Worm (Caenorhabditis elegans) whole organism, early embryonic: ENCODE measurements around the gene F23G4.1.

ENCODE experiments used
- B0310.2 ChIP-seq: sonication (generic microtip); optimal IDR thresholded peaks from 2 replicates; lab custom pipeline; 2016; ENCODE audit warnings: mild to moderate bottlenecking, missing genetic modification characterization, missing compliant biosample characterization
- F13C5.2 ChIP-seq: sonication (generic microtip); optimal IDR thresholded peaks from 2 replicates; lab custom pipeline; 2017; ENCODE audit warnings: mild to moderate bottlenecking, missing genetic modification characterization, inconsistent platforms, missing compliant biosample characterization
- aly-1 ChIP-seq: sonication (generic microtip); optimal IDR thresholded peaks from 2 replicates; lab custom pipeline; 2016; ENCODE audit warnings: missing genetic modification characterization, missing compliant biosample characterization
- ama-1 ChIP-seq: fragments of 150-350 bp; optimal IDR thresholded peaks from 2 replicates; lab custom pipeline; 2014
- ceh-13 ChIP-seq: fragments of 200-800 bp; sonication (Bioruptor generic); optimal IDR thresholded peaks from 2 replicates; lab custom pipeline; 2018; ENCODE audit warnings: mild to moderate bottlenecking, missing genetic modification characterization, missing compliant biosample characterization
- ceh-36 ChIP-seq: sonication (generic microtip); optimal IDR thresholded peaks from 2 replicates; lab custom pipeline; 2016; ENCODE audit warnings: missing genetic modification characterization, inconsistent platforms, missing compliant biosample characterization
- ets-7 ChIP-seq: sonication (generic microtip); optimal IDR thresholded peaks from 2 replicates; lab custom pipeline; 2016; ENCODE audit warnings: missing genotype, missing genetic modification characterization, missing compliant biosample characterization
- flt-1 ChIP-seq: fragments of 200-800 bp; sonication (Bioruptor generic); IDR thresholded peaks from 2 replicates; pipeline ENCODE4 v1.3.6; 2022; ENCODE audit warnings: missing genetic modification characterization, missing compliant biosample characterization
- hmbx-1 ChIP-seq: sonication (generic microtip); optimal IDR thresholded peaks from 2 replicates; lab custom pipeline; 2016; ENCODE audit warnings: mild to moderate bottlenecking, missing genetic modification characterization, missing compliant biosample characterization
- hmg-4 ChIP-seq: fragments of 200-800 bp; sonication (Bioruptor generic); optimal IDR thresholded peaks from 2 replicates; lab custom pipeline; 2018; ENCODE audit warnings: mild to moderate bottlenecking, missing genetic modification characterization, missing compliant biosample characterization
- hnd-1 ChIP-seq: sonication (generic microtip); optimal IDR thresholded peaks from 2 replicates; lab custom pipeline; 2016; ENCODE audit warnings: missing genetic modification characterization, missing compliant biosample characterization
- pes-1 ChIP-seq: fragments of 200-800 bp; sonication (Bioruptor generic); IDR thresholded peaks from 2 replicates; pipeline ENCODE4 v1.3.6; 2022; ENCODE audit warnings: missing genetic modification reagents, missing genetic modification characterization, missing compliant biosample characterization
- scrt-1 ChIP-seq: fragments of 200-800 bp; sonication (Bioruptor generic); IDR thresholded peaks from 2 replicates; pipeline ENCODE4 v1.3.6; 2022; ENCODE audit warnings: missing genetic modification characterization, missing compliant biosample characterization
- sea-1 ChIP-seq: fragments of 200-800 bp; sonication (Bioruptor generic); conservative IDR thresholded peaks from 2 replicates; pipeline ENCODE4 v1.3.6; 2022; ENCODE audit warnings: missing genetic modification characterization, missing compliant biosample characterization
- tbx-11 ChIP-seq: fragments of 200-800 bp; sonication (Bioruptor generic); IDR thresholded peaks from 2 replicates; pipeline ENCODE4 v1.3.6; 2022; ENCODE audit warnings: missing genetic modification characterization, missing compliant biosample characterization
- tbx-37 ChIP-seq: fragments of 200-800 bp; sonication (Bioruptor generic); conservative IDR thresholded peaks from 2 replicates; pipeline ENCODE4 v1.3.6; 2022; ENCODE audit warnings: missing genetic modification reagents, missing genetic modification characterization, missing compliant biosample characterization
- tra-4 ChIP-seq: sonication (generic microtip); optimal IDR thresholded peaks from 2 replicates; lab custom pipeline; 2017; ENCODE audit warnings: missing genetic modification characterization, missing compliant biosample characterization

F23G4.1 gene

DNA sequence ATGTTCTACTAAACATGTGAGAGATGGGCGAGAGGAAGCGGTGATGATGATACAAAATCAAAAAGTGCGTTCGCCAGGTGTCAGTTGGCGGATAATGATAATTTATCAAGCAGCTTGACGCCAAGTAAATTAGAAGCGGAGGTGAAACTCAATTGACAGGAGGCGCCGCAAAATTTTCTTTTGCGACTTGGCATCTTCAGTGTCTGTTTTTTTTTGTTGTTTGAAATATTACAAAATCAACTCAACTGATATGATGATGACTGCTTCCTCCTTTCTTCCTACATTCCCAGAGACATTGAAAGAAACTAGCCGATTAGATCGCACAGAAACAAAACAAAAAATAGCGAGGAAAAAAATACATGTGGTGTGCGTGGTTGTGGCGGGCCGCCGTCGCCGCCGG is 27.0 kb downstream of the F23G4.1 start:
- no peak for TF ChIP-seq sea-1
- no peak for TF ChIP-seq hmbx-1 (tag; lab: Kevin White, UChicago)
- no peak for TF ChIP-seq hmg-4
- no peak for TF ChIP-seq scrt-1 (GFP tag; lab: Robert Waterston, UW)
- TF ChIP-seq aly-1, result no peak
- TF ChIP-seq B0310.2, result no peak
- TF ChIP-seq ama-1 (lab: Kevin White, UChicago), result no peak
- no peak for TF ChIP-seq ceh-13
- TF ChIP-seq pes-1 (GFP tag; lab: Robert Waterston, UW), result no peak
- no peak for TF ChIP-seq ceh-36 (tag; lab: Kevin White, UChicago)
- TF ChIP-seq hnd-1 (tag; lab: Kevin White, UChicago), result no peak
- no peak for TF ChIP-seq F13C5.2 (tag; lab: Kevin White, UChicago)
- TF ChIP-seq tra-4 (tag; lab: Kevin White, UChicago), result no peak
- TF ChIP-seq tbx-11, result no peak
- no peak for TF ChIP-seq tbx-37 (GFP tag; lab: Robert Waterston, UW)
- TF ChIP-seq ets-7 (tag; lab: Kevin White, UChicago), result no peak
- no peak for TF ChIP-seq flt-1 (GFP tag; lab: Robert Waterston, UW)

DNA sequence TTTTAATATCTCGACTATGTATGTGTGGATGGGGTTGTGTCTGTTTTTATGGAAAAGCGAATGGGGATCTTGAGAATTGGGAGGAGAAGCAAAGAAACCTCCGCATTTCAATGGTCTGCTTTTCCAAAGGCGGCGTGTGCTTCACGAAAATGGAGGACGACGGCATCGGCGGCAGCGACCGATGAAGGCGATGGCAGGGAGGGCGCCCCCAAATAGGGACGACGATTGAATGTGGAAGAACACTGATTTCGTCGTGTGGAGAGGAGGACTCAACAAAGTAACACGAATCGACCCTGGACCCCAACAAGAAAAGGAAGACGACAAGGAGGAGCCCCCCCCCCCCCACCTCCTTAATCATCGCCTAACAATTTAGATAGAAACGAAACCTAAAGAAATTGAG is 30.0 kb downstream of the F23G4.1 start:
- no peak for TF ChIP-seq tra-4 (tag; lab: Kevin White, UChicago)
- TF ChIP-seq ets-7 (tag; lab: Kevin White, UChicago), result no peak
- TF ChIP-seq aly-1, result no peak
- no peak for TF ChIP-seq F13C5.2 (tag; lab: Kevin White, UChicago)
- TF ChIP-seq scrt-1 (GFP tag; lab: Robert Waterston, UW), result no peak
- no peak for TF ChIP-seq hnd-1 (tag; lab: Kevin White, UChicago)
- TF ChIP-seq hmbx-1 (tag; lab: Kevin White, UChicago), result no peak
- no peak for TF ChIP-seq ceh-13
- TF ChIP-seq flt-1 (GFP tag; lab: Robert Waterston, UW), result no peak
- TF ChIP-seq pes-1 (GFP tag; lab: Robert Waterston, UW), result no peak
- no peak for TF ChIP-seq hmg-4
- TF ChIP-seq tbx-11, result no peak
- no peak for TF ChIP-seq ama-1 (lab: Kevin White, UChicago)
- TF ChIP-seq sea-1, result no peak
- no peak for TF ChIP-seq B0310.2
- no peak for TF ChIP-seq tbx-37 (GFP tag; lab: Robert Waterston, UW)
- no peak for TF ChIP-seq ceh-36 (tag; lab: Kevin White, UChicago)

ce11 chrX:6569624-6570023 is 33.4 kb downstream of the F23G4.1 start, which contains the start of gene dop-3:
Gene dop-3, minus strand, starts transcription at chrX:6569724.
- TF ChIP-seq F13C5.2 (tag; lab: Kevin White, UChicago), result no peak
- no peak for TF ChIP-seq hnd-1 (tag; lab: Kevin White, UChicago)
- TF ChIP-seq tbx-37 (GFP tag; lab: Robert Waterston, UW), result no peak
- TF ChIP-seq pes-1 (GFP tag; lab: Robert Waterston, UW), result no peak
- TF ChIP-seq tbx-11, result no peak
- no peak for TF ChIP-seq ets-7 (tag; lab: Kevin White, UChicago)
- TF ChIP-seq ceh-36 (tag; lab: Kevin White, UChicago), result no peak
- TF ChIP-seq aly-1, result no peak
- no peak for TF ChIP-seq hmbx-1 (tag; lab: Kevin White, UChicago)
- no peak for TF ChIP-seq flt-1 (GFP tag; lab: Robert Waterston, UW)

DNA sequence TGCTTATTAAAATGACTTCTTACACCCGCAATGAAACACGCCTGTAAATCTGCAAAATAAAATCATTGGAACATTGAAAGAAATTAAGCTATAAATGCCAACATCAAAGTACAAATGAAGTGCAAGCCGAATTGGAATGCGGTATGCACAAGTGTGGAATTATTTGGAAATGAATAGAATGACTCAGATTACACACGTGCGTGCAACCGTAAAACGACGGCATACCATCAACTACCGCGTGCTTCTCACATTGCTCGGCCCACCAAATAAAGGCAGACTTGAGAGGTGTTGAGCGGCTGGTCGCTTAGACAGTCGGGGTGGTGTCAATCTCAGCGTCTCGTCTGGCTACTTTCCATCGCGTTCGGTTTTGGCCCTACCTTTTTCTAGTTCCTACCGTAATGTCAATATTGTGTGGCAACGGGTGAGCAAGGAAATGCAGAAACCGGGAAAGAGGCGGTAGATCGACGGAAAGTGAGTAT is 40.6 kb downstream of the F23G4.1 start, which contains the start of gene aaim-1:
Gene aaim-1 (minus strand): TSS at position 51 of the 479 bp plus-strand sequence.
- TF ChIP-seq tbx-11 (no peak), flt-1 (GFP tag; lab: Robert Waterston, UW) (no peak), ceh-13 (no peak), tra-4 (tag; lab: Kevin White, UChicago) (no peak), pes-1 (GFP tag; lab: Robert Waterston, UW) (no peak), F13C5.2 (tag; lab: Kevin White, UChicago) (no peak), tbx-37 (GFP tag; lab: Robert Waterston, UW) (no peak), ama-1 (lab: Kevin White, UChicago) (no peak), hmbx-1 (tag; lab: Kevin White, UChicago) (no peak), hmg-4 (no peak), B0310.2 (no peak), hnd-1 (tag; lab: Kevin White, UChicago) (no peak), ets-7 (tag; lab: Kevin White, UChicago) (no peak), sea-1 (no peak), aly-1 (no peak), scrt-1 (GFP tag; lab: Robert Waterston, UW) (no peak), ceh-36 (tag; lab: Kevin White, UChicago) (no peak)

DNA sequence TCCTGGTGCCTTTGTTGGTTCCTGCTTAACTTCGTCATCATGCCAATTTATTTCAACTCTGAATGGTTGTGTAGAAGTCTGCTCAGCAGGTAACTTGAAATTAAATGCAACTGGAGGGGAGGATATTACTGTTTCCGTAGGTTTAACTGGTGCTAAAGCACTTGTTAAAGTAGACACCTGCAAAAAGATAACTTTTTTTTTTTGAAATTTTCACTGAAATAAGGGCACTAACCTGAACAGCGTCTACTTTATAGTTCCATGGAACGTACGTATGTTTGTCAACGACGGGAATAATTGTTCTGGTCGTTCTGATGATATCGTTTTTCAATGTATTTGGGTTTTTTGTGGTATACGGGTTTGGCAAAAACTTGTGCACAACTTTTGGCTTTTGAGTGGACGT is 42.5 kb downstream of the F23G4.1 start:
- TF ChIP-seq tra-4 (tag; lab: Kevin White, UChicago) (no peak), ama-1 (lab: Kevin White, UChicago) (no peak), F13C5.2 (tag; lab: Kevin White, UChicago) (no peak), pes-1 (GFP tag; lab: Robert Waterston, UW) (no peak), B0310.2 (no peak), sea-1 (no peak), hmbx-1 (tag; lab: Kevin White, UChicago) (no peak), hnd-1 (tag; lab: Kevin White, UChicago) (no peak), ceh-13 (no peak), aly-1 (no peak)

ce11 chrX:6553634-6554033 is 49.4 kb downstream of the F23G4.1 start:
- no peak for TF ChIP-seq ets-7 (tag; lab: Kevin White, UChicago)
- TF ChIP-seq tbx-37 (GFP tag; lab: Robert Waterston, UW), result no peak
- TF ChIP-seq F13C5.2 (tag; lab: Kevin White, UChicago), result no peak
- TF ChIP-seq ceh-13, result no peak
- TF ChIP-seq scrt-1 (GFP tag; lab: Robert Waterston, UW), result no peak
- no peak for TF ChIP-seq hmg-4
- no peak for TF ChIP-seq sea-1
- TF ChIP-seq flt-1 (GFP tag; lab: Robert Waterston, UW), result no peak
- TF ChIP-seq tra-4 (tag; lab: Kevin White, UChicago), result no peak
- no peak for TF ChIP-seq ceh-36 (tag; lab: Kevin White, UChicago)
- TF ChIP-seq tbx-11, result no peak
- no peak for TF ChIP-seq aly-1

DNA sequence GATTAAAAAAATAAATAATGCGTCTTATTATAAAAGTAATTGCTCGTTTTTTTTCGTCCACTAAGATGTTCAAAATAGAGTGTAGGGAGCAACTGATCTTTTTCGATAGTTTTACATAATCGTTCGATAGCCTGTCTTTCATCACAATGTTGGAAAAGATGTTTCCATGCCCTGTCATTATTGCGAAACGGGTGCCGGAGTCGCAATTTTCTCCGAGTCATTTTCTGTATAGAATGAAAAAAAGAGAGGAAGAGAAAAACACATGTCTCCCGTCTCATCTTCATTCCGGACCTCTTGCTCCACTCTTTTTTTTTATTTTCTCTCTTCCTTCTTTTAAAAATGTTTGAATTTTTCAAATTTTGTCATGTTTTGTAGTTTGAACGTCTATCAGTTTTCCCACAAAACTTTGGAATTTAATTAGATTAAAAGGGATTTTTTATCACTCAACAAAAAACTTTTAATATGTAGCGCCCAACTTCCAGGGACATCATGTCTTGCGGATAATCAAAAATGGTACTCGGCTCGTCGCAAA is 50.1 kb downstream of the F23G4.1 start, which contains the start of gene svh-2:
Gene svh-2 (plus strand): TSS at position 482 of the 532 bp plus-strand sequence.
- no peak for TF ChIP-seq tra-4 (tag; lab: Kevin White, UChicago)
- TF ChIP-seq aly-1, result no peak
- TF ChIP-seq F13C5.2 (tag; lab: Kevin White, UChicago), result no peak
- TF ChIP-seq scrt-1 (GFP tag; lab: Robert Waterston, UW), result no peak
- TF ChIP-seq ceh-36 (tag; lab: Kevin White, UChicago), result no peak
- TF ChIP-seq flt-1 (GFP tag; lab: Robert Waterston, UW), result no peak
- no peak for TF ChIP-seq tbx-37 (GFP tag; lab: Robert Waterston, UW)
- no peak for TF ChIP-seq ceh-13
- TF ChIP-seq tbx-11, result no peak
- no peak for TF ChIP-seq pes-1 (GFP tag; lab: Robert Waterston, UW)
- TF ChIP-seq hnd-1 (tag; lab: Kevin White, UChicago), result no peak
- no peak for TF ChIP-seq B0310.2
- no peak for TF ChIP-seq sea-1
